Worm (Caenorhabditis elegans): ENCODE data around the gene bas-1.

Gene bas-1

DNA sequence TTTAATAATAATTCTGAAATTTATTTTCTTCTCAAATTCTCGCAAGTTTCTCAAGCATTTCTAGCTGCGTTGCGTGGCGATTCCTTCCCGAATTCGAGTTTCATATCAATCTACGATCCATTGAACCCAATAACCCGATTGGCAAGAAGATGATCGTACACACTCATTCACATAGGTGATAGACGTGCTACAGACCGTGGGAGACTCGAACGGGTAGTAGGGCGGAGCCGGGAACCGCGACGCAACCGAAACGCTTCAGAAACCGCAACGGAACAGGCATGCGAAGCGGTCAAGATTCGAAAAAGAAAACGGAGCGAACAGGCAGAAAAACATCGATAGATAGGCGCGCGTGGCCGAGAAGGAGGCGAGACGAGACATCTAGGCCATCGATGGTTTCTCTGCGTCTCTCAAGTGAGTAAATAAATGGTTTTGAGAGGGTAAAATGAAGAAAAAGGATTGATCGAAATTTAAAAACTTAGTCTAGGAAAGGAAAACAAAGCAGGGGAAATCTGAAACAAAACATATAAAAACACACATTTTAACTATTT is 8.6 kb upstream of the bas-1 start, which contains the start of gene madf-11 (continued):
- TF ChIP-seq madf-9 (GFP tag; conservative IDR thresholded peaks at IDR 0.05) (0 out of 2 replicates have a peak, but pooled peaks have one; percentile 44), lin-29 (GFP tag; IDR thresholded peaks at IDR 0.05) (no peak), zfp-3 (GFP tag; conservative IDR thresholded peaks at IDR 0.05) (no peak), dmd-9 (GFP tag; IDR thresholded peaks at IDR 0.05) (no peak), dmd-8 (GFP tag; IDR thresholded peaks at IDR 0.05) (no peak), nhr-41 (GFP tag; IDR thresholded peaks at IDR 0.05) (no peak), nhr-76 (tag; optimal IDR thresholded peaks at IDR 0.05) (no peak), ama-1 (optimal IDR thresholded peaks at IDR 0.05) (no peak), nhr-48 (tag; optimal IDR thresholded peaks at IDR 0.05) (peak; percentile 17), ceh-44 (GFP tag; IDR thresholded peaks at IDR 0.05) (no peak), fkh-10 (GFP tag; optimal IDR thresholded peaks at IDR 0.05) (peak; percentile 83), unc-39 (tag; optimal IDR thresholded peaks at IDR 0.05) (no peak), mxl-3 (GFP tag; optimal IDR thresholded peaks at IDR 0.05) (peak; percentile 79), hmg-1.1 (GFP tag; IDR thresholded peaks at IDR 0.05) (peak; percentile 71), F26F4.8 (GFP tag; conservative IDR thresholded peaks at IDR 0.05) (no peak), Y48G9A.11 (GFP tag; IDR thresholded peaks at IDR 0.05) (no peak), lin-13 (GFP tag; optimal IDR thresholded peaks at IDR 0.05) (peak; percentile 51), spr-1 (tag; optimal IDR thresholded peaks at IDR 0.05) (no peak), nhr-42 (GFP tag; IDR thresholded peaks at IDR 0.05) (no peak), ces-1 (GFP tag; optimal IDR thresholded peaks at IDR 0.05) (no peak), duxl-1 (tag; optimal IDR thresholded peaks at IDR 0.05; ENCODE audit: poor library complexity) (no peak), ceh-62 (tag; optimal IDR thresholded peaks at IDR 0.05) (no peak), egl-27 (tag; optimal IDR thresholded peaks at IDR 0.05) (no peak), dpl-1 (GFP tag; optimal IDR thresholded peaks at IDR 0.05) (peak; percentile 74), arid-1 (GFP tag; conservative IDR thresholded peaks at IDR 0.05) (peak; percentile 64; the same call in 1 of the 2 replicates), zag-1 (tag; optimal IDR thresholded peaks at IDR 0.05) (no peak), lin-15B (tag; optimal IDR thresholded peaks at IDR 0.05) (peak; percentile 41), hlh-11 (tag; optimal IDR thresholded peaks at IDR 0.05) (peak; percentile 74), ceh-82 (tag; optimal IDR thresholded peaks at IDR 0.05) (no peak), spr-3 (GFP tag; optimal IDR thresholded peaks at IDR 0.05) (no peak), saeg-2 (GFP tag; IDR thresholded peaks at IDR 0.05) (no peak), hlh-30 (tag; optimal IDR thresholded peaks at IDR 0.05; ENCODE audit: insufficient read depth) (peak; percentile 63), nhr-77 (tag; optimal IDR thresholded peaks at IDR 0.05) (peak; percentile 82), pha-4 (GFP tag; IDR thresholded peaks at IDR 0.05) (no peak), pha-4 (tag; optimal IDR thresholded peaks at IDR 0.05) (no peak), daf-19 (GFP tag; conservative IDR thresholded peaks at IDR 0.05) (no peak), cey-2 (tag; optimal IDR thresholded peaks at IDR 0.05; ENCODE audit: borderline replicate concordance, insufficient read depth) (no peak), egl-43 (GFP tag; IDR thresholded peaks at IDR 0.05) (no peak; the same call in 1 of the 2 replicates), ZK337.2 (GFP tag; IDR thresholded peaks at IDR 0.05) (peak; percentile 22; the same call in 1 of the 2 replicates), aly-2 (tag; optimal IDR thresholded peaks at IDR 0.05) (no peak), unc-62 (GFP tag; optimal IDR thresholded peaks at IDR 0.05 in 1 of 2) (peak in 1 of 2 experiments; percentile 98), unc-62 (tag; optimal IDR thresholded peaks at IDR 0.05) (no peak), lim-7 (GFP tag; IDR thresholded peaks at IDR 0.05) (no peak), mdt-29 (GFP tag; IDR thresholded peaks at IDR 0.05) (no peak), tra-1 (GFP tag; IDR thresholded peaks at IDR 0.05) (0 out of 2 replicates have a peak, but pooled peaks have one; percentile 12), T20F7.1 (GFP tag; optimal IDR thresholded peaks at IDR 0.05) (no peak), F10B5.3 (tag; optimal IDR thresholded peaks at IDR 0.05) (no peak), nhr-102 (tag; optimal IDR thresholded peaks at IDR 0.05) (no peak), F49E8.2 (tag; optimal IDR thresholded peaks at IDR 0.05; ENCODE audit: borderline replicate concordance) (no peak), nhr-111 (GFP tag; optimal IDR thresholded peaks at IDR 0.05) (no peak), lin-38 (GFP tag; IDR thresholded peaks at IDR 0.05) (peak; percentile 52)
